Worm (Caenorhabditis elegans) whole organism, L4 larva: ENCODE measurements around the gene rgs-1.

Source experiments
- F10B5.3 ChIP-seq: sonication (generic microtip); optimal IDR thresholded peaks from 2 replicates; lab custom pipeline; 2016; ENCODE audit warnings: mild to moderate bottlenecking, missing genetic modification characterization, missing compliant biosample characterization
- F26F4.8 ChIP-seq: fragments of 200-800 bp; sonication (Bioruptor generic); conservative IDR thresholded peaks from 2 replicates; pipeline ENCODE4 v1.3.6; 2022; ENCODE audit warnings: missing genetic modification characterization, missing compliant biosample characterization
- F37D6.2 ChIP-seq: sonication (generic microtip); optimal IDR thresholded peaks from 2 replicates; lab custom pipeline; 2016; ENCODE audit warnings: mild to moderate bottlenecking, missing genetic modification characterization, missing compliant biosample characterization
- T26A8.4 ChIP-seq: fragments of 200-800 bp; sonication (Bioruptor generic); IDR thresholded peaks from 2 replicates; pipeline ENCODE4 v1.3.6; 2022; ENCODE audit warnings: missing genetic modification characterization, missing compliant biosample characterization
- attf-4 ChIP-seq: sonication (generic microtip); optimal IDR thresholded peaks from 3 replicates; lab custom pipeline; 2017; ENCODE audit warnings: missing biosample characterization, missing genetic modification characterization
- ceh-20 ChIP-seq: fragments of 200-800 bp; sonication (Bioruptor generic); IDR thresholded peaks from 2 replicates; pipeline ENCODE4 v1.3.6; 2022; ENCODE audit warnings: missing genetic modification reagents, missing genetic modification characterization, missing compliant biosample characterization
- ceh-82 ChIP-seq: sonication (generic microtip); optimal IDR thresholded peaks from 2 replicates; lab custom pipeline; 2017; ENCODE audit warnings: missing biosample characterization, missing genetic modification characterization
- ctbp-1 ChIP-seq: fragments of 200-800 bp; sonication (Bioruptor generic); IDR thresholded peaks from 2 replicates; pipeline ENCODE4 v1.3.6; 2022; ENCODE audit warnings: missing genetic modification reagents, missing genetic modification characterization, missing compliant biosample characterization
- dmd-9 ChIP-seq: fragments of 200-800 bp; sonication (Bioruptor generic); IDR thresholded peaks from 2 replicates; pipeline ENCODE4 v1.3.6; 2022; ENCODE audit warnings: missing genetic modification reagents, missing genetic modification characterization, missing compliant biosample characterization
- dpl-1 ChIP-seq: fragments of 150-350 bp; optimal IDR thresholded peaks from 2 replicates; lab custom pipeline; 2014; ENCODE audit warnings: missing biosample characterization, missing genetic modification reagents, missing genetic modification characterization
- duxl-1 ChIP-seq: sonication (generic microtip); optimal IDR thresholded peaks from 2 replicates; lab custom pipeline; 2016; ENCODE audit warnings: mild to moderate bottlenecking, missing genetic modification characterization, moderate library complexity, missing compliant biosample characterization; ENCODE audit not compliant: poor library complexity
- fkh-10 ChIP-seq: fragments of 150-350 bp; optimal IDR thresholded peaks from 2 replicates; lab custom pipeline; 2014; ENCODE audit warnings: missing biosample characterization, missing genetic modification reagents, missing genetic modification characterization
- fos-1 ChIP-seq: fragments of 150-350 bp; optimal IDR thresholded peaks from 2 replicates; lab custom pipeline; 2014; ENCODE audit warnings: missing biosample characterization, missing genetic modification characterization
- lim-7 ChIP-seq: fragments of 200-800 bp; sonication (Bioruptor generic); IDR thresholded peaks from 2 replicates; pipeline ENCODE4 v1.3.6; 2022; ENCODE audit warnings: missing genetic modification characterization, missing compliant biosample characterization
- lin-13 ChIP-seq: fragments of 150-350 bp; optimal IDR thresholded peaks from 2 replicates; lab custom pipeline; 2014; ENCODE audit warnings: missing biosample characterization, missing genetic modification reagents, missing genetic modification characterization
- lin-38 ChIP-seq: fragments of 200-800 bp; sonication (Bioruptor generic); IDR thresholded peaks from 2 replicates; pipeline ENCODE4 v1.3.6; 2022; ENCODE audit warnings: missing genetic modification reagents, missing genetic modification characterization, missing compliant biosample characterization
- lsy-2 ChIP-seq, 2 experiments: fragments of 150-350 bp in 1 of 2; sonication (generic microtip) in 1 of 2; optimal IDR thresholded peaks; 2 replicates each; lab custom pipeline; 2014 to 2017; ENCODE audit warnings: missing biosample characterization in 2 of 2, missing genetic modification characterization in 2 of 2
- madf-9 ChIP-seq: fragments of 200-800 bp; sonication (Bioruptor generic); conservative IDR thresholded peaks from 2 replicates; pipeline ENCODE4 v1.3.6; 2022; ENCODE audit warnings: missing genetic modification reagents, missing genetic modification characterization, missing compliant biosample characterization
- mdl-1 ChIP-seq, 2 experiments: fragments of 150-350 bp in 1 of 2; sonication (generic microtip) in 1 of 2; optimal IDR thresholded peaks; 2 replicates each; lab custom pipeline; 2014 to 2017; ENCODE audit warnings: missing biosample characterization in 2 of 2, missing genetic modification characterization in 2 of 2
- mdt-29 ChIP-seq: fragments of 200-800 bp; sonication (Bioruptor generic); IDR thresholded peaks from 2 replicates; pipeline ENCODE4 v1.3.6; 2022; ENCODE audit warnings: missing genetic modification reagents, missing genetic modification characterization, missing compliant biosample characterization
- mxl-3 ChIP-seq: fragments of 200-800 bp; sonication (Bioruptor generic); optimal IDR thresholded peaks from 2 replicates; lab custom pipeline; 2018; ENCODE audit warnings: mild to moderate bottlenecking, missing genetic modification characterization, missing compliant biosample characterization
- nhr-10 ChIP-seq: fragments of 150-350 bp; optimal IDR thresholded peaks from 2 replicates; lab custom pipeline; 2014; ENCODE audit warnings: missing biosample characterization, missing genetic modification characterization
- nhr-11 ChIP-seq: fragments of 150-350 bp; optimal IDR thresholded peaks from 2 replicates; lab custom pipeline; 2014; ENCODE audit warnings: missing biosample characterization, missing genetic modification characterization
- nhr-237 ChIP-seq: sonication (generic microtip); optimal IDR thresholded peaks from 2 replicates; lab custom pipeline; 2017; ENCODE audit warnings: missing biosample characterization, missing genetic modification characterization
- php-3 ChIP-seq: fragments of 200-800 bp; sonication (Bioruptor generic); IDR thresholded peaks from 2 replicates; pipeline ENCODE4 v1.3.6; 2022; ENCODE audit warnings: missing genetic modification reagents, missing genetic modification characterization, missing compliant biosample characterization
- sdz-12 ChIP-seq: fragments of 200-800 bp; sonication (Bioruptor generic); optimal IDR thresholded peaks from 2 replicates; lab custom pipeline; 2018; ENCODE audit warnings: mild to moderate bottlenecking, missing genetic modification characterization, missing compliant biosample characterization
- spr-1 ChIP-seq: sonication (generic microtip); optimal IDR thresholded peaks from 2 replicates; lab custom pipeline; 2016; ENCODE audit warnings: mild to moderate bottlenecking, missing genetic modification characterization, missing compliant biosample characterization
- tra-1 ChIP-seq: fragments of 200-800 bp; sonication (Bioruptor generic); IDR thresholded peaks from 2 replicates; pipeline ENCODE4 v1.3.6; 2022; ENCODE audit warnings: missing genetic modification reagents, missing genetic modification characterization, missing compliant biosample characterization
- unc-62 ChIP-seq, 3 experiments: fragments of 150-350 bp in 1 of 3; sonication (generic microtip); optimal IDR thresholded peaks in 2 of 3; peaks in 1 of 3; 1 replicate in 1 of 3; 2 replicates in 2 of 3; lab custom pipeline; 2014 to 2017; ENCODE audit warnings: missing biosample characterization in 3 of 3, missing genetic modification characterization in 3 of 3, missing genetic modification reagents in 3 of 3, missing genotype in 1 of 3
- zag-1 ChIP-seq: fragments of 150-350 bp; optimal IDR thresholded peaks from 2 replicates; lab custom pipeline; 2014; ENCODE audit warnings: missing biosample characterization, missing genetic modification characterization
- ztf-7 ChIP-seq: fragments of 150-350 bp; optimal IDR thresholded peaks from 2 replicates; lab custom pipeline; 2014; ENCODE audit warnings: missing biosample characterization, missing genetic modification characterization

The rgs-1 gene

ce11 chrIII:10064140-10064539 lies 47.8 kb upstream of the rgs-1 start, which contains the start of gene ekl-6 (continued):
- TF ChIP-seq F37D6.2 (tag; lab: Kevin White, UChicago) (no peak), duxl-1 (tag; lab: Kevin White, UChicago) (no peak), spr-1 (no peak), nhr-237 (tag; lab: Kevin White, UChicago) (no peak), php-3 (GFP tag; lab: Robert Waterston, UW) (no peak), mxl-3 (GFP tag; lab: Kevin White, UChicago) (no peak), mdt-29 (GFP tag; lab: Robert Waterston, UW) (no peak), dpl-1 (GFP tag; lab: Kevin White, UChicago) (peak; percentile 68), zag-1 (tag; lab: Kevin White, UChicago) (no peak), fkh-10 (no peak), dmd-9 (GFP tag; lab: Robert Waterston, UW) (peak; percentile 45; the same call in 1 of the 2 replicates), tra-1 (0 out of 2 replicates have a peak, but pooled peaks have one; percentile 5), madf-9 (GFP tag; lab: Robert Waterston, UW) (no peak), nhr-10 (tag; lab: Kevin White, UChicago) (no peak), nhr-11 (tag; lab: Kevin White, UChicago) (no peak)
- TF ChIP-seq, all 104 proteins: peak for 8

ce11 chrIII:10060573-10060972 lies 44.2 kb upstream of the rgs-1 start, which contains the start of gene T16G12.13:
T16G12.13 (plus strand) TSS chrIII:10060865.
- no peak for TF ChIP-seq lin-38 (GFP tag; lab: Robert Waterston, UW)

- no peak for TF ChIP-seq ztf-7 (tag; lab: Kevin White, UChicago)
- TF ChIP-seq F26F4.8 (GFP tag; lab: Robert Waterston, UW) = no peak
- no peak for TF ChIP-seq php-3 (GFP tag; lab: Robert Waterston, UW)
- no peak for TF ChIP-seq lsy-2 (tag; optimal IDR thresholded peaks at IDR 0.05; lab: Kevin White, UChicago)
- no peak for TF ChIP-seq sdz-12
- no peak for TF ChIP-seq mdl-1 (tag; optimal IDR thresholded peaks at IDR 0.05; lab: Kevin White, UChicago)
- TF ChIP-seq, all 104 proteins: peak for 0
Observed at ce11 chrIII:10059002-10059401, 42.6 kb upstream of the rgs-1 start, which contains the start of gene T16G12.8. T16G12.8 (plus strand) TSS chrIII:10059302.

ce11 chrIII:10057518-10057917 lies 41.2 kb upstream of the rgs-1 start, which contains the start of gene T16G12.4:
T16G12.4 (plus strand) TSS chrIII:10057818.
- TF ChIP-seq nhr-237 (tag; lab: Kevin White, UChicago) (no peak), unc-62 (GFP tag; optimal IDR thresholded peaks at IDR 0.05 in 1 of 2; lab: Kevin White, UChicago) (peak in 1 of 2 experiments; percentile 11), unc-62 (tag; optimal IDR thresholded peaks at IDR 0.05; lab: Kevin White, UChicago) (no peak)

ce11 chrIII:10056033-10056432 lies 39.7 kb upstream of the rgs-1 start, which contains the start of gene T16G12.10:
T16G12.10 (minus strand) TSS chrIII:10056133.
- TF ChIP-seq lim-7 (GFP tag; lab: Robert Waterston, UW) (no peak), attf-4 (tag; lab: Kevin White, UChicago) (no peak), ceh-82 (tag; lab: Kevin White, UChicago) (no peak), ceh-20 (GFP tag; lab: Robert Waterston, UW) (no peak), ctbp-1 (GFP tag; lab: Robert Waterston, UW) (no peak), F10B5.3 (no peak), T26A8.4 (GFP tag; lab: Robert Waterston, UW) (no peak), lin-13 (GFP tag; lab: Kevin White, UChicago) (no peak), fos-1 (tag; lab: Kevin White, UChicago) (no peak), nhr-237 (tag; lab: Kevin White, UChicago) (no peak), nhr-11 (tag; lab: Kevin White, UChicago) (no peak)
